Worm (Caenorhabditis elegans) whole organism, L1 larva: ENCODE measurements around the gene C44E12.1.
A peak's percentile ranks its signal among the peaks of the same experiment; 100 is the strongest.

Source experiments
- C34B4.2 ChIP-seq: sonication (generic microtip); optimal IDR thresholded peaks from 2 replicates; lab custom pipeline; 2017; ENCODE audit warnings: mild to moderate bottlenecking, missing genetic modification characterization, missing compliant biosample characterization
- F16B12.6 ChIP-seq: fragments of 150-350 bp; optimal IDR thresholded peaks from 2 replicates; lab custom pipeline; 2014; ENCODE audit warnings: missing biosample characterization, missing genetic modification characterization
- Y116A8C.19 ChIP-seq: sonication (generic microtip); optimal IDR thresholded peaks from 2 replicates; lab custom pipeline; 2016; ENCODE audit warnings: missing compliant biosample characterization, missing genetic modification characterization, borderline replicate concordance
- alr-1 ChIP-seq: fragments of 200-800 bp; sonication (Bioruptor generic); optimal IDR thresholded peaks from 2 replicates; lab custom pipeline; 2018; ENCODE audit warnings: borderline replicate concordance, mild to moderate bottlenecking, missing genetic modification characterization, missing compliant biosample characterization
- blmp-1 ChIP-seq: fragments of 150-350 bp; optimal IDR thresholded peaks from 2 replicates; lab custom pipeline; 2014; ENCODE audit warnings: missing biosample characterization, missing genetic modification characterization
- ceh-63 ChIP-seq: fragments of 200-800 bp; sonication (Bioruptor generic); optimal IDR thresholded peaks from 2 replicates; lab custom pipeline; 2018; ENCODE audit warnings: mild to moderate bottlenecking, missing genetic modification characterization, missing compliant biosample characterization
- ceh-8 ChIP-seq: fragments of 200-800 bp; sonication (Bioruptor generic); optimal IDR thresholded peaks from 2 replicates; lab custom pipeline; 2018; ENCODE audit warnings: mild to moderate bottlenecking, missing genetic modification characterization, moderate library complexity, missing compliant biosample characterization
- ceh-82 ChIP-seq, 3 experiments: fragments of 150-350 bp in 1 of 3; sonication (generic microtip) in 2 of 3; optimal IDR thresholded peaks; 2 replicates each; lab custom pipeline; 2014 to 2017; ENCODE audit warnings: missing biosample characterization in 3 of 3, missing genetic modification characterization in 3 of 3
- ceh-88 ChIP-seq: fragments of 200-800 bp; sonication (Bioruptor generic); IDR thresholded peaks from 2 replicates; pipeline ENCODE4 v1.3.6; 2022; ENCODE audit warnings: missing genetic modification characterization, missing compliant biosample characterization
- dpl-1 ChIP-seq, 3 experiments: fragments of 150-350 bp in 2 of 3; sonication (generic microtip) in 1 of 3; optimal IDR thresholded peaks; 2 replicates each; lab custom pipeline; 2014 to 2017; ENCODE audit warnings: missing biosample characterization in 3 of 3, missing genetic modification characterization in 3 of 3, missing genetic modification reagents in 3 of 3
- efl-1 ChIP-seq, 4 experiments: fragments of 150-350 bp; optimal IDR thresholded peaks in 3 of 4; peaks in 1 of 4; 1 replicate in 1 of 4; 2 replicates in 3 of 4; lab custom pipeline; 2014; ENCODE audit warnings: missing biosample characterization in 2 of 4, missing genetic modification characterization in 2 of 4, missing genetic modification reagents in 2 of 4
- elt-3 ChIP-seq, 6 experiments: fragments of 150-350 bp in 1 of 6; sonication (generic microtip); optimal IDR thresholded peaks; 2 replicates each; lab custom pipeline; 2017 to 2018; ENCODE audit warnings: missing biosample characterization in 6 of 6, missing genetic modification characterization in 6 of 6, inconsistent platforms in 1 of 6
- fos-1 ChIP-seq: fragments of 150-350 bp; optimal IDR thresholded peaks from 2 replicates; lab custom pipeline; 2014; ENCODE audit warnings: missing biosample characterization, missing genetic modification characterization
- grh-1 ChIP-seq: fragments of 200-800 bp; sonication (Bioruptor generic); IDR thresholded peaks from 2 replicates; pipeline ENCODE4 v1.3.6; 2022; ENCODE audit warnings: missing genetic modification reagents, missing genetic modification characterization, missing compliant biosample characterization
- hlh-4 ChIP-seq: sonication (generic microtip); optimal IDR thresholded peaks from 2 replicates; lab custom pipeline; 2016; ENCODE audit warnings: mild to moderate bottlenecking, missing genetic modification characterization, missing compliant biosample characterization
- hpl-2 ChIP-seq: fragments of 150-350 bp; optimal IDR thresholded peaks from 2 replicates; lab custom pipeline; 2014; ENCODE audit warnings: missing biosample characterization, missing genetic modification reagents, missing genetic modification characterization
- isw-1 ChIP-seq: fragments of 200-800 bp; sonication (Bioruptor generic); IDR thresholded peaks from 2 replicates; pipeline ENCODE4 v1.3.6; 2022; ENCODE audit warnings: missing genetic modification characterization, missing compliant biosample characterization
- lin-14 ChIP-seq: fragments of 200-800 bp; sonication (Bioruptor generic); optimal IDR thresholded peaks from 2 replicates; lab custom pipeline; 2018; ENCODE audit warnings: mild to moderate bottlenecking, missing genetic modification characterization, moderate library complexity, missing compliant biosample characterization
- lin-15B ChIP-seq: fragments of 150-350 bp; sonication (generic microtip); optimal IDR thresholded peaks from 3 replicates; lab custom pipeline; 2014; ENCODE audit warnings: missing biosample characterization, missing genetic modification characterization
- lin-35 ChIP-seq, 2 experiments: fragments of 150-350 bp; optimal IDR thresholded peaks; 2 replicates each; lab custom pipeline; 2014; ENCODE audit warnings: missing biosample characterization in 2 of 2, missing genetic modification characterization in 2 of 2, missing genetic modification reagents in 2 of 2
- lsy-2 ChIP-seq, 2 experiments: fragments of 150-350 bp; optimal IDR thresholded peaks; 2 replicates each; lab custom pipeline; 2014; ENCODE audit warnings: missing biosample characterization in 2 of 2, missing genetic modification characterization in 2 of 2
- mef-2 ChIP-seq: fragments of 150-350 bp; optimal IDR thresholded peaks from 2 replicates; lab custom pipeline; 2014; ENCODE audit warnings: missing biosample characterization, missing genetic modification characterization
- nhr-20 ChIP-seq: sonication (generic microtip); optimal IDR thresholded peaks from 2 replicates; lab custom pipeline; 2016; ENCODE audit warnings: mild to moderate bottlenecking, missing genetic modification characterization, missing compliant biosample characterization
- nhr-28 ChIP-seq: fragments of 150-350 bp; optimal IDR thresholded peaks from 2 replicates; lab custom pipeline; 2014; ENCODE audit warnings: missing biosample characterization, missing genetic modification characterization
- nhr-71 ChIP-seq: sonication (generic microtip); optimal IDR thresholded peaks from 2 replicates; lab custom pipeline; 2016; ENCODE audit warnings: mild to moderate bottlenecking, missing genetic modification characterization, moderate library complexity, missing compliant biosample characterization
- nhr-84 ChIP-seq: sonication (generic microtip); optimal IDR thresholded peaks from 2 replicates; lab custom pipeline; 2017; ENCODE audit warnings: missing biosample characterization, missing genetic modification characterization
- nhr-85 ChIP-seq: sonication (generic microtip); peaks from one replicate; lab custom pipeline; 2016; ENCODE audit warnings: missing genetic modification characterization, inconsistent platforms, missing compliant biosample characterization
- nhr-90 ChIP-seq: sonication (generic microtip); optimal IDR thresholded peaks from 2 replicates; lab custom pipeline; 2016; ENCODE audit warnings: mild to moderate bottlenecking, missing genetic modification characterization, missing compliant biosample characterization; ENCODE audit not compliant: poor library complexity
- pag-3 ChIP-seq: sonication (generic microtip); optimal IDR thresholded peaks from 2 replicates; lab custom pipeline; 2017; ENCODE audit warnings: missing genetic modification characterization, mild to moderate bottlenecking, missing compliant biosample characterization, antibody characterized with exemption, borderline replicate concordance; ENCODE audit not compliant: insufficient read depth
- rnt-1 ChIP-seq: sonication (generic microtip); optimal IDR thresholded peaks from 2 replicates; lab custom pipeline; 2016; ENCODE audit warnings: mild to moderate bottlenecking, missing genetic modification characterization, moderate library complexity, missing compliant biosample characterization
- skn-1 ChIP-seq: fragments of 150-350 bp; optimal IDR thresholded peaks from 2 replicates; lab custom pipeline; 2014; ENCODE audit warnings: missing biosample characterization, missing genetic modification characterization
- snpc-4 ChIP-seq: fragments of 150-350 bp; optimal IDR thresholded peaks from 2 replicates; lab custom pipeline; 2014; ENCODE audit warnings: missing biosample characterization, missing genetic modification characterization
- snu-23 ChIP-seq: sonication (generic microtip); optimal IDR thresholded peaks from 2 replicates; lab custom pipeline; 2016; ENCODE audit warnings: missing genetic modification characterization, missing compliant biosample characterization
- sox-4 ChIP-seq: sonication (generic microtip); optimal IDR thresholded peaks from 2 replicates; lab custom pipeline; 2016; ENCODE audit warnings: missing genetic modification characterization, missing compliant biosample characterization
- tbx-2 ChIP-seq: sonication (generic microtip); optimal IDR thresholded peaks from 2 replicates; lab custom pipeline; 2016; ENCODE audit warnings: missing genetic modification characterization, missing compliant biosample characterization
- tlp-1 ChIP-seq: fragments of 150-350 bp; optimal IDR thresholded peaks from 2 replicates; lab custom pipeline; 2014; ENCODE audit warnings: missing biosample characterization, missing genetic modification characterization
- unc-130 ChIP-seq: fragments of 150-350 bp; optimal IDR thresholded peaks from 2 replicates; lab custom pipeline; 2017; ENCODE audit warnings: missing biosample characterization, missing genetic modification characterization, inconsistent platforms
- unc-62 ChIP-seq: fragments of 150-350 bp; optimal IDR thresholded peaks from 2 replicates; lab custom pipeline; 2014; ENCODE audit warnings: missing biosample characterization, missing genetic modification reagents, missing genetic modification characterization
- unc-98 ChIP-seq: fragments of 200-800 bp; sonication (Bioruptor generic); IDR thresholded peaks from 2 replicates; pipeline ENCODE4 v1.3.6; 2022; ENCODE audit warnings: missing genetic modification characterization, missing compliant biosample characterization
- vab-15 ChIP-seq: sonication (generic microtip); optimal IDR thresholded peaks from 2 replicates; lab custom pipeline; 2017; ENCODE audit warnings: missing genotype, mild to moderate bottlenecking, missing genetic modification characterization, missing compliant biosample characterization
- zag-1 ChIP-seq: fragments of 150-350 bp; optimal IDR thresholded peaks from 2 replicates; lab custom pipeline; 2014; ENCODE audit warnings: missing biosample characterization, missing genetic modification characterization
- ztf-11 ChIP-seq, 2 experiments: sonication (generic microtip); optimal IDR thresholded peaks; 2 replicates each; lab custom pipeline; 2016 to 2017; ENCODE audit warnings: missing genetic modification characterization in 2 of 2, missing biosample characterization in 1 of 2, missing compliant biosample characterization in 1 of 2
- ztf-4 ChIP-seq: fragments of 150-350 bp; optimal IDR thresholded peaks from 2 replicates; lab custom pipeline; 2014; ENCODE audit warnings: missing biosample characterization, missing genetic modification characterization

C44E12.1 gene

ce11 chrX:7582223-7582622 lies 14.5 kb upstream of the C44E12.1 start (continued):
- TF ChIP-seq ceh-63 (GFP tag; lab: Kevin White, UChicago) = no peak

ce11 chrX:7583930-7584329 lies 12.8 kb upstream of the C44E12.1 start:
- TF ChIP-seq ceh-82 (tag; optimal IDR thresholded peaks at IDR 0.05; lab: Kevin White, UChicago) = no peak
- peak; percentile 78 for TF ChIP-seq unc-130 (tag; lab: Kevin White, UChicago)
- no peak for TF ChIP-seq F16B12.6 (tag; lab: Kevin White, UChicago)
- peak; percentile 3 for TF ChIP-seq snu-23
- TF ChIP-seq nhr-20 = peak; percentile 53
- peak; percentile 44 for TF ChIP-seq nhr-71 (tag; lab: Kevin White, UChicago)
- TF ChIP-seq lin-35 (GFP tag; optimal IDR thresholded peaks at IDR 0.05; lab: Kevin White, UChicago) = peak in 1 of 2 experiments; percentile 8
- no peak for TF ChIP-seq zag-1
- TF ChIP-seq alr-1 (tag; lab: Kevin White, UChicago) = no peak
- no peak for TF ChIP-seq lin-15B (tag; lab: Kevin White, UChicago)
- no peak for TF ChIP-seq dpl-1 (GFP tag; optimal IDR thresholded peaks at IDR 0.05; lab: Kevin White, UChicago)
- TF ChIP-seq ztf-4 = no peak
- peak; percentile 80 for TF ChIP-seq nhr-85 (tag; lab: Kevin White, UChicago)
- TF ChIP-seq ceh-8 (GFP tag; lab: Kevin White, UChicago) = no peak
- no peak for TF ChIP-seq mef-2 (tag; lab: Kevin White, UChicago)
- TF ChIP-seq ceh-88 (GFP tag; lab: Robert Waterston, UW) = no peak
- TF ChIP-seq nhr-90 (tag; lab: Kevin White, UChicago) = peak; percentile 29
- no peak for TF ChIP-seq grh-1
- no peak for TF ChIP-seq sox-4
- no peak for TF ChIP-seq C34B4.2
- peak; percentile 27 for TF ChIP-seq tbx-2
- TF ChIP-seq rnt-1 (tag; lab: Kevin White, UChicago) = no peak
- TF ChIP-seq vab-15 (tag; lab: Kevin White, UChicago) = no peak
- TF ChIP-seq pag-3 (tag; lab: Kevin White, UChicago) = no peak
- no peak for TF ChIP-seq nhr-84 (tag; lab: Kevin White, UChicago)
- no peak for TF ChIP-seq fos-1
- TF ChIP-seq snpc-4 (tag; lab: Kevin White, UChicago) = no peak
- TF ChIP-seq unc-98 (GFP tag; lab: Robert Waterston, UW) = no peak
- peak; percentile 59 for TF ChIP-seq blmp-1 (tag; lab: Kevin White, UChicago)
- peak in 1 of 2 experiments; percentile 5 for TF ChIP-seq lsy-2 (tag; optimal IDR thresholded peaks at IDR 0.05; lab: Kevin White, UChicago)
- no peak for TF ChIP-seq tlp-1
- no peak for TF ChIP-seq ztf-11 (tag; optimal IDR thresholded peaks at IDR 0.05; lab: Kevin White, UChicago)
- TF ChIP-seq nhr-28 (tag; lab: Kevin White, UChicago) = no peak
- peak in 5 of 6 experiments; percentile 78 to 95 (median 79) for TF ChIP-seq elt-3 (tag; optimal IDR thresholded peaks at IDR 0.05; lab: Kevin White, UChicago)
- peak; percentile 58 for TF ChIP-seq lin-14 (GFP tag; lab: Kevin White, UChicago)
- no peak for TF ChIP-seq unc-62 (GFP tag; lab: Kevin White, UChicago)
- no peak for TF ChIP-seq efl-1 (optimal IDR thresholded peaks at IDR 0.05; lab: Kevin White, UChicago)
- no peak for TF ChIP-seq efl-1 (GFP tag; optimal IDR thresholded peaks at IDR 0.05 in 1 of 2; lab: Kevin White, UChicago)
- TF ChIP-seq hpl-2 = no peak
- TF ChIP-seq Y116A8C.19 (tag; lab: Kevin White, UChicago) = no peak
- TF ChIP-seq skn-1 (tag; lab: Kevin White, UChicago) = no peak
- no peak for TF ChIP-seq hlh-4 (tag; lab: Kevin White, UChicago)
- TF ChIP-seq isw-1 (GFP tag; lab: Robert Waterston, UW) = no peak
